Worm (Caenorhabditis elegans): Measurements from ENCODE around the gene nhr-187.

ce11 chrV:3894661-3895060 is 31.9 kb upstream of the nhr-187 start, which contains the start of gene sre-9:
- no peak for TF ChIP-seq nhr-10 (tag; optimal IDR thresholded peaks at IDR 0.05)
- TF ChIP-seq unc-39 (tag; optimal IDR thresholded peaks at IDR 0.05): no peak
- no peak for TF ChIP-seq unc-62 (GFP tag; optimal IDR thresholded peaks at IDR 0.05)

Measured in whole organism, L2 larva.